Fruit fly (Drosophila melanogaster): ENCODE measurements around the gene Lcp65Af.
A peak's percentile ranks its signal among the peaks of the same experiment; 100 is the strongest.

Lcp65Af gene

DNA sequence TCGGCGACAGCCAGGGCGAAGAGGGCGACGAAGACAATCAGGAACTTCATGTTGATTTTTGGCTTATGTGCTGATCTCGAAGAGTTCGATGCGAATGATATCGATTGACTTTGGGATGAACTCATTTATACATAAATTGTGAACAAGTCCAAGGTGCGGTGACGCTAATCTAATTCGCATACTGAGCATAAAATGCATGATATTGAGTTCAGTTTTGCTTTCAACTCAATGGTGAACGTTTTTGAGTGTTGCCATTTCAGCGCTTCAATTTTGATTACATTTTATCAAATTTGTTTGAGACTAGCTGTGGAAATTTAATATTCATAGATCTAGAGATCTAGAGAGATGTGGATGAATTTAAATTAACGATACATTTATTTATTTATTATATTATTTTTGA lies at the start of gene Lcp65Af:
Gene Lcp65Af, minus strand, starts transcription at position 101 of the 400 bp plus-strand sequence.
- no peak for TF ChIP-seq Snoo (tag; optimal IDR thresholded peaks at IDR 0.05)
- TF ChIP-seq CG12605 (GFP tag; IDR thresholded peaks at IDR 0.05): no peak
- TF ChIP-seq D1 (tag; optimal IDR thresholded peaks at IDR 0.05): no peak
- TF ChIP-seq CG14655 (GFP tag; optimal IDR thresholded peaks at IDR 0.05): no peak
- TF ChIP-seq CG8159 (tag; optimal IDR thresholded peaks at IDR 0.05): no peak
- no peak for TF ChIP-seq CG13204 (GFP tag; optimal IDR thresholded peaks at IDR 0.05)
- no peak for TF ChIP-seq rn (GFP tag; IDR thresholded peaks at IDR 0.05)
- TF ChIP-seq fd96Ca (GFP tag; IDR thresholded peaks at IDR 0.05): no peak
- no peak for TF ChIP-seq EcR (GFP tag; optimal IDR thresholded peaks at IDR 0.05)
- no peak for TF ChIP-seq CG4496 (GFP tag; IDR thresholded peaks at IDR 0.05)
- TF ChIP-seq CG9948 (tag; optimal IDR thresholded peaks at IDR 0.05): no peak
- no peak for TF ChIP-seq CG8301 (tag; optimal IDR thresholded peaks at IDR 0.05)
- TF ChIP-seq CG34367 (tag; optimal IDR thresholded peaks at IDR 0.05): no peak
- TF ChIP-seq gl (tag; optimal IDR thresholded peaks at IDR 0.05): no peak
- no peak for TF ChIP-seq Pif1B (GFP tag; optimal IDR thresholded peaks at IDR 0.05)
- TF ChIP-seq CG32121 (GFP tag; IDR thresholded peaks at IDR 0.05): no peak
- TF ChIP-seq CG10348 (GFP tag; IDR thresholded peaks at IDR 0.05): no peak
- TF ChIP-seq Ets98B (GFP tag; IDR thresholded peaks at IDR 0.05): no peak

DNA sequence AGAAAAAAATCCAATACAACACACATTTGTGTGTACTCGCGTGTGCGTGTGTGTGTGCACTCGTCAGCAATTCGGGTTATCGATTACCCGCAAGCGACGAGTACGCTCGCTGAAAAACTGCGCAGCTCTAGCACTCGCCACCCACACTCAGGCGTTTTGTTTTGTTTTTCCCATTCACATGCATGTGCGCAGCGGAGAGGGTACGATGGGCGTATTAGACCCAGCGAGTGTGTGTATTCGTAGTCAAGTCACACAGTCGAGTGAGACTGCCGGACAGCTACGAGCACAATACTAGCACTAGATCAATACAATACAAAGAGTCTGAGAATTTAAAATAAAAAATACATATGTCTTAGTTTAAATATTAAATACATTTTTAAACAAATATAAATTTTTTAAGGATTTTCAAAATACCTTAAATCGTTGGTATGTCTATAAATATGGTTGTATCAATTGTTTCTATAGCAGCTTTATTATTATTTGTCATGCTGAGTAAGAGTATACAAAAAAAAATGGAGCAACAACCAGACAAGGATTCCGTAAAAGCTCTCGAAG lies 48.4 kb upstream of the Lcp65Af start, which contains the start of the genes D19B and CG43293:
Gene D19B, minus strand, starts transcription at position 37 of the 555 bp plus-strand sequence.
Gene CG43293, plus strand, starts transcription at position 306 of the 555 bp plus-strand sequence.
- TF ChIP-seq fd96Ca (GFP tag; IDR thresholded peaks at IDR 0.05): peak; percentile 92
- TF ChIP-seq Pif1B (GFP tag; optimal IDR thresholded peaks at IDR 0.05): peak; percentile 93
- peak; percentile 82 for TF ChIP-seq CG17806 (tag; optimal IDR thresholded peaks at IDR 0.05)
- peak; percentile 76 for TF ChIP-seq gl (tag; optimal IDR thresholded peaks at IDR 0.05)
- TF ChIP-seq Ets98B (GFP tag; IDR thresholded peaks at IDR 0.05): peak; percentile 94
- no peak for TF ChIP-seq CG13204 (GFP tag; optimal IDR thresholded peaks at IDR 0.05)
- peak; percentile 84 for TF ChIP-seq Snoo (tag; optimal IDR thresholded peaks at IDR 0.05)
- TF ChIP-seq CG10348 (GFP tag; IDR thresholded peaks at IDR 0.05): peak; percentile 36; the same call in 1 of the 2 replicates
- TF ChIP-seq EcR (GFP tag; optimal IDR thresholded peaks at IDR 0.05): no peak
- TF ChIP-seq CG32121 (GFP tag; IDR thresholded peaks at IDR 0.05): peak; percentile 92
- no peak for TF ChIP-seq D1 (tag; optimal IDR thresholded peaks at IDR 0.05)
- peak; percentile 91 for TF ChIP-seq CG12605 (GFP tag; IDR thresholded peaks at IDR 0.05)
- peak; percentile 81 for TF ChIP-seq CG9948 (tag; optimal IDR thresholded peaks at IDR 0.05)
- TF ChIP-seq CG8301 (tag; optimal IDR thresholded peaks at IDR 0.05): peak; percentile 80
- peak; percentile 88 for TF ChIP-seq CG14655 (GFP tag; optimal IDR thresholded peaks at IDR 0.05)
- peak; percentile 81 for TF ChIP-seq CG15710 (tag; optimal IDR thresholded peaks at IDR 0.05)
- peak; percentile 92 for TF ChIP-seq CG4496 (GFP tag; IDR thresholded peaks at IDR 0.05)
- peak; percentile 81 for TF ChIP-seq CG34367 (tag; optimal IDR thresholded peaks at IDR 0.05)
- peak; percentile 86 for TF ChIP-seq rn (GFP tag; IDR thresholded peaks at IDR 0.05)
- no peak for TF ChIP-seq Pif1A (GFP tag; optimal IDR thresholded peaks at IDR 0.05)
- peak; percentile 82 for TF ChIP-seq CG8159 (tag; optimal IDR thresholded peaks at IDR 0.05)

DNA sequence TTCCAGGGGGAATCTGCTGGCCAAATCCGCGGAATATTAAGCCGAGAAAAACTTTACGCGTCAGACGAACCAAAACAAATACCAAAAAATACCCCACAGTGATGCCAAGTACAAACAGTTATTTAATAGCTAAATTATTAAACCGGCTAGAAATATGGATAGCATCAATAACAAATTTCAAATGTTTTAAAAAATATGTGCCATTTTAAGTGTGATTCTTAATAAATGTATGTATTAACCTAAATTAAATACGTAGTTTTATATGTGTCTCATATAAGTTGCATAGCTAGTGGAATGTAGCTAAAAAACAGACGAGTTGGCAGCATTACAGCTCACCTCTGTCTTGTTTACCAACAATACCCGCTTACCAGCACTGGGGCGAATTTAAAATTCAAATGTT lies 45.2 kb upstream of the Lcp65Af start, which contains the start of gene CG10274:
Gene CG10274, minus strand, starts transcription at position 54 of the 400 bp plus-strand sequence.
- TF ChIP-seq Pif1A (GFP tag; optimal IDR thresholded peaks at IDR 0.05): no peak
- TF ChIP-seq fd96Ca (GFP tag; IDR thresholded peaks at IDR 0.05): no peak
- peak; percentile 72 for TF ChIP-seq CG15710 (tag; optimal IDR thresholded peaks at IDR 0.05)
- no peak for TF ChIP-seq CG34367 (tag; optimal IDR thresholded peaks at IDR 0.05)
- TF ChIP-seq CG13204 (GFP tag; optimal IDR thresholded peaks at IDR 0.05): no peak
- peak; percentile 52 for TF ChIP-seq CG9948 (tag; optimal IDR thresholded peaks at IDR 0.05)
- TF ChIP-seq gl (tag; optimal IDR thresholded peaks at IDR 0.05): no peak
- no peak for TF ChIP-seq CG14655 (GFP tag; optimal IDR thresholded peaks at IDR 0.05)
- no peak for TF ChIP-seq CG10348 (GFP tag; IDR thresholded peaks at IDR 0.05)
- no peak for TF ChIP-seq CG12605 (GFP tag; IDR thresholded peaks at IDR 0.05)
- TF ChIP-seq CG32121 (GFP tag; IDR thresholded peaks at IDR 0.05): peak; percentile 17; the same call in 1 of the 2 replicates
- TF ChIP-seq CG4496 (GFP tag; IDR thresholded peaks at IDR 0.05): peak; percentile 59; the same call in 2 of the 3 replicates
- no peak for TF ChIP-seq EcR (GFP tag; optimal IDR thresholded peaks at IDR 0.05)
- TF ChIP-seq Snoo (tag; optimal IDR thresholded peaks at IDR 0.05): no peak
- TF ChIP-seq Ets98B (GFP tag; IDR thresholded peaks at IDR 0.05): no peak
- TF ChIP-seq CG8301 (tag; optimal IDR thresholded peaks at IDR 0.05): no peak
- TF ChIP-seq CG8159 (tag; optimal IDR thresholded peaks at IDR 0.05): no peak
- peak; percentile 40 for TF ChIP-seq CG17806 (tag; optimal IDR thresholded peaks at IDR 0.05)
- no peak for TF ChIP-seq rn (GFP tag; IDR thresholded peaks at IDR 0.05)
- TF ChIP-seq D1 (tag; optimal IDR thresholded peaks at IDR 0.05): no peak
- no peak for TF ChIP-seq Pif1B (GFP tag; optimal IDR thresholded peaks at IDR 0.05)

DNA sequence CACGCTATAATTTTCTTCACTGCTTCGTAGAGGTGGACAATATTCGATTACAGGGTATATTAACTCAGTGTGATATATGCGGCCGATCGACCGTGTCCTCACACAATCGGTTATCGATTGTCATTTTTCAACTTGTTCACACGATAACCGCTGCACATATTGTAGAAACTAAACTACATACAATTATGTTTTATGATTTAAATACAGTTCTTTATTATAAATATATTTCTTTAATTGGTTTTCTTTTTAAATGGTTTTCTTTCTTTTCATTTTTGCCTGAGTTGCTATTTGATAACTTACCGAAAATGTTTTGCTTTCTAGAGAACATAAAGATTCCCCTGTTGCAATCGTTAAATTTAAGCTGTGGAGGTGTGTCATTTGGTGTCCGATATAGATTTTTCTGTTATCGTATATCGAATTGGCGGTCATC lies 37.2 kb upstream of the Lcp65Af start, which contains the start of the genes fmt and CG7376:
Gene fmt, minus strand, starts transcription at position 55 of the 430 bp plus-strand sequence.
Gene CG7376, plus strand, starts transcription at position 423 of the 430 bp plus-strand sequence.
- TF ChIP-seq CG14655 (GFP tag; optimal IDR thresholded peaks at IDR 0.05): no peak
- TF ChIP-seq CG34367 (tag; optimal IDR thresholded peaks at IDR 0.05): no peak
- TF ChIP-seq Pif1A (GFP tag; optimal IDR thresholded peaks at IDR 0.05): no peak
- TF ChIP-seq CG9948 (tag; optimal IDR thresholded peaks at IDR 0.05): peak; percentile 45

DNA sequence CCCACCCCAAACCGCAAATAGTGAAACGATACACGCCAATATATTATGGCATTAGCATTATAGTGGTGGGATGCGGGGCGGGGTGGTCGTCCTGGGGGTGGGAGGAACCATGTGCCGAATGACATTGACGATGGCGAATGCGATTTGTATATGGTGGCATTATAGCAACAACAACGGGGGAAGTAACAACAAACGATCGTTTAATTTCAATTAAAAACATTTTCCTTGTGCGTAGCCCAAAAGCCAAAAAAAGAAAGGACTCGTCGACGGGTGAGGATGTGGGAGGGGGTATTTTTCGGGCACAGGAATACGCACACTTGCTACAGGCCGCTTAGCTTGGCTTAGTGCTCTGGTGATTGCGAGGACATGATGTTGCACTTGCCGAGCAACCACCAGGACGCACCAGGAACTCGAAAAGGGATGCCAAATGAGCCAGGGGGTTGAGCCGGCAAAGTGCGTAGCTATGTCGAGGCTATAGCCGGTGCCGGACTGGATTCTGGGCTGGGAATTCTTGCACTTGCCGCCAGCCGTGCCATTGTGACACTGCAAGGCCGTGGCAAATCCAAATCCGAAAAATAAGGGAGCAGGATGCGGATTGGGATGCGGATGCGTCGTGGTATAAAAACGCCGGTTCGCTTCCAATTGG lies 26.0 kb upstream of the Lcp65Af start, which contains the start of gene Prdm13:
Gene Prdm13, plus strand, starts transcription at position 645 of the 646 bp plus-strand sequence.
- TF ChIP-seq gl (tag; optimal IDR thresholded peaks at IDR 0.05): no peak
- no peak for TF ChIP-seq rn (GFP tag; IDR thresholded peaks at IDR 0.05)
- TF ChIP-seq CG10348 (GFP tag; IDR thresholded peaks at IDR 0.05): no peak
- no peak for TF ChIP-seq EcR (GFP tag; optimal IDR thresholded peaks at IDR 0.05)
- TF ChIP-seq CG32121 (GFP tag; IDR thresholded peaks at IDR 0.05): no peak
- no peak for TF ChIP-seq Ets98B (GFP tag; IDR thresholded peaks at IDR 0.05)
- no peak for TF ChIP-seq Pif1B (GFP tag; optimal IDR thresholded peaks at IDR 0.05)
- no peak for TF ChIP-seq CG8301 (tag; optimal IDR thresholded peaks at IDR 0.05)
- TF ChIP-seq CG17806 (tag; optimal IDR thresholded peaks at IDR 0.05): no peak
- TF ChIP-seq Snoo (tag; optimal IDR thresholded peaks at IDR 0.05): no peak
- TF ChIP-seq fd96Ca (GFP tag; IDR thresholded peaks at IDR 0.05): no peak
- TF ChIP-seq CG13204 (GFP tag; optimal IDR thresholded peaks at IDR 0.05): no peak
- no peak for TF ChIP-seq D1 (tag; optimal IDR thresholded peaks at IDR 0.05)

Data from whole organism, pupa.